Worm (Caenorhabditis elegans) whole organism, L4 larva: ENCODE measurements around the gene nucb-1.
A peak's percentile ranks its signal among the peaks of the same experiment; 100 is the strongest.

Source experiments
- F37D6.2 ChIP-seq: sonication (generic microtip); optimal IDR thresholded peaks from 2 replicates; lab custom pipeline; 2016; ENCODE audit warnings: mild to moderate bottlenecking, missing genetic modification characterization, missing compliant biosample characterization
- F44E2.7 ChIP-seq: fragments of 200-800 bp; sonication (Bioruptor generic); IDR thresholded peaks from 2 replicates; pipeline ENCODE4 v2.1.2; 2022; ENCODE audit warnings: missing genetic modification characterization, missing compliant biosample characterization
- R02D3.7 ChIP-seq: fragments of 150-350 bp; sonication (generic microtip); optimal IDR thresholded peaks from 3 replicates; lab custom pipeline; 2014; ENCODE audit warnings: missing biosample characterization, missing genetic modification characterization
- Y105C5A.15 ChIP-seq: fragments of 200-800 bp; sonication (Bioruptor generic); IDR thresholded peaks from 2 replicates; pipeline ENCODE4 v1.3.6; 2022; ENCODE audit warnings: missing genetic modification characterization, missing compliant biosample characterization
- Y75B8A.6 ChIP-seq: fragments of 200-800 bp; sonication (Bioruptor generic); IDR thresholded peaks from 2 replicates; pipeline ENCODE4 v1.3.6; 2022; ENCODE audit warnings: missing genetic modification reagents, missing genetic modification characterization, missing compliant biosample characterization
- ZK337.2 ChIP-seq: fragments of 200-800 bp; sonication (Bioruptor generic); IDR thresholded peaks from 2 replicates; pipeline ENCODE4 v1.3.6; 2022; ENCODE audit warnings: missing genetic modification reagents, missing genetic modification characterization, missing compliant biosample characterization
- aly-2 ChIP-seq: sonication (generic microtip); optimal IDR thresholded peaks from 2 replicates; lab custom pipeline; 2018; ENCODE audit warnings: missing biosample characterization, missing genetic modification characterization
- ceh-20 ChIP-seq: fragments of 200-800 bp; sonication (Bioruptor generic); IDR thresholded peaks from 2 replicates; pipeline ENCODE4 v1.3.6; 2022; ENCODE audit warnings: missing genetic modification reagents, missing genetic modification characterization, missing compliant biosample characterization
- ceh-44 ChIP-seq: fragments of 200-800 bp; sonication (Bioruptor generic); IDR thresholded peaks from 2 replicates; pipeline ENCODE4 v1.3.6; 2022; ENCODE audit warnings: missing genetic modification reagents, missing genetic modification characterization, missing compliant biosample characterization
- ceh-62 ChIP-seq: sonication (generic microtip); optimal IDR thresholded peaks from 2 replicates; lab custom pipeline; 2017; ENCODE audit warnings: missing biosample characterization, missing genetic modification characterization
- daf-12 ChIP-seq: fragments of 150-350 bp; optimal IDR thresholded peaks from 2 replicates; lab custom pipeline; 2014; ENCODE audit warnings: missing biosample characterization, missing genetic modification reagents, missing genetic modification characterization
- daf-16 ChIP-seq, 3 experiments: sonication (generic microtip); optimal IDR thresholded peaks; 2 replicates each; lab custom pipeline; 2016 to 2017; ENCODE audit warnings: missing genetic modification characterization in 3 of 3, missing genetic modification reagents in 3 of 3, mild to moderate bottlenecking in 2 of 3, missing compliant biosample characterization in 2 of 3, missing biosample characterization in 1 of 3, moderate library complexity in 1 of 3
- daf-8 ChIP-seq: fragments of 200-800 bp; sonication (Bioruptor generic); IDR thresholded peaks from 2 replicates; pipeline ENCODE4 v1.3.6; 2022; ENCODE audit warnings: missing genetic modification characterization, missing compliant biosample characterization
- dmd-6 ChIP-seq: fragments of 200-800 bp; sonication (Bioruptor generic); IDR thresholded peaks from 2 replicates; pipeline ENCODE4 v1.3.6; 2022; ENCODE audit warnings: missing genetic modification reagents, missing genetic modification characterization, missing compliant biosample characterization
- dpl-1 ChIP-seq: fragments of 150-350 bp; optimal IDR thresholded peaks from 2 replicates; lab custom pipeline; 2014; ENCODE audit warnings: missing biosample characterization, missing genetic modification reagents, missing genetic modification characterization
- duxl-1 ChIP-seq: sonication (generic microtip); optimal IDR thresholded peaks from 2 replicates; lab custom pipeline; 2016; ENCODE audit warnings: mild to moderate bottlenecking, missing genetic modification characterization, moderate library complexity, missing compliant biosample characterization; ENCODE audit not compliant: poor library complexity
- egl-43 ChIP-seq: fragments of 200-800 bp; sonication (Bioruptor generic); IDR thresholded peaks from 2 replicates; pipeline ENCODE4 v1.3.6; 2022; ENCODE audit warnings: missing genetic modification reagents, missing genetic modification characterization, missing compliant biosample characterization
- fkh-10 ChIP-seq: fragments of 150-350 bp; optimal IDR thresholded peaks from 2 replicates; lab custom pipeline; 2014; ENCODE audit warnings: missing biosample characterization, missing genetic modification reagents, missing genetic modification characterization
- gei-8 ChIP-seq: fragments of 200-800 bp; sonication (Bioruptor generic); optimal IDR thresholded peaks from 2 replicates; lab custom pipeline; 2018; ENCODE audit warnings: mild to moderate bottlenecking, missing genetic modification characterization, missing compliant biosample characterization
- hlh-30 ChIP-seq: sonication (generic microtip); optimal IDR thresholded peaks from 2 replicates; lab custom pipeline; 2017; ENCODE audit warnings: antibody characterized with exemption, mild to moderate bottlenecking, missing genetic modification characterization, missing compliant biosample characterization; ENCODE audit not compliant: insufficient read depth
- hmg-1.1 ChIP-seq: fragments of 200-800 bp; sonication (Bioruptor generic); IDR thresholded peaks from 2 replicates; pipeline ENCODE4 v1.3.6; 2022; ENCODE audit warnings: missing genetic modification reagents, missing genetic modification characterization, missing compliant biosample characterization
- lim-7 ChIP-seq: fragments of 200-800 bp; sonication (Bioruptor generic); IDR thresholded peaks from 2 replicates; pipeline ENCODE4 v1.3.6; 2022; ENCODE audit warnings: missing genetic modification characterization, missing compliant biosample characterization
- lin-1 ChIP-seq: fragments of 200-800 bp; sonication (Bioruptor generic); IDR thresholded peaks from 2 replicates; pipeline ENCODE4 v1.3.6; 2022; ENCODE audit warnings: missing genetic modification reagents, missing genetic modification characterization, missing compliant biosample characterization
- lin-13 ChIP-seq: fragments of 150-350 bp; optimal IDR thresholded peaks from 2 replicates; lab custom pipeline; 2014; ENCODE audit warnings: missing biosample characterization, missing genetic modification reagents, missing genetic modification characterization
- lin-29 ChIP-seq: fragments of 200-800 bp; sonication (Bioruptor generic); IDR thresholded peaks from 2 replicates; pipeline ENCODE4 v1.3.6; 2022; ENCODE audit warnings: missing genetic modification reagents, missing genetic modification characterization, missing compliant biosample characterization
- lsy-2 ChIP-seq, 2 experiments: fragments of 150-350 bp in 1 of 2; sonication (generic microtip) in 1 of 2; optimal IDR thresholded peaks; 2 replicates each; lab custom pipeline; 2014 to 2017; ENCODE audit warnings: missing biosample characterization in 2 of 2, missing genetic modification characterization in 2 of 2
- madf-5 ChIP-seq, 2 experiments: fragments of 200-800 bp; sonication (Bioruptor generic); IDR thresholded peaks; 2 replicates each; pipeline ENCODE4 v1.3.6; 2022; ENCODE audit warnings: missing compliant biosample characterization in 2 of 2, missing genetic modification characterization in 2 of 2
- mep-1 ChIP-seq: fragments of 150-350 bp; sonication (generic microtip); optimal IDR thresholded peaks from 3 replicates; lab custom pipeline; 2014; ENCODE audit warnings: missing biosample characterization, missing genetic modification characterization
- mes-2 ChIP-seq: sonication (generic microtip); optimal IDR thresholded peaks from 2 replicates; lab custom pipeline; 2016; ENCODE audit warnings: missing genotype, mild to moderate bottlenecking, missing genetic modification characterization, missing compliant biosample characterization; ENCODE audit not compliant: poor library complexity, severe bottlenecking
- mxl-2 ChIP-seq: fragments of 200-800 bp; sonication (Bioruptor generic); conservative IDR thresholded peaks from 2 replicates; pipeline ENCODE4 v1.3.6; 2022; ENCODE audit warnings: missing genetic modification reagents, missing genetic modification characterization, missing compliant biosample characterization
- mxl-3 ChIP-seq: fragments of 200-800 bp; sonication (Bioruptor generic); optimal IDR thresholded peaks from 2 replicates; lab custom pipeline; 2018; ENCODE audit warnings: mild to moderate bottlenecking, missing genetic modification characterization, missing compliant biosample characterization
- nhr-48 ChIP-seq: sonication (generic microtip); optimal IDR thresholded peaks from 2 replicates; lab custom pipeline; 2016; ENCODE audit warnings: mild to moderate bottlenecking, missing genetic modification characterization, missing compliant biosample characterization
- nhr-6 ChIP-seq: fragments of 150-350 bp; optimal IDR thresholded peaks from 2 replicates; lab custom pipeline; 2014; ENCODE audit warnings: missing biosample characterization, missing genetic modification characterization
- pqm-1 ChIP-seq: sonication (generic microtip); optimal IDR thresholded peaks from 2 replicates; lab custom pipeline; 2017; ENCODE audit warnings: missing biosample characterization, missing genetic modification characterization
- rbr-2 ChIP-seq: sonication (generic microtip); optimal IDR thresholded peaks from 2 replicates; lab custom pipeline; 2016; ENCODE audit warnings: missing genotype, missing genetic modification characterization, missing compliant biosample characterization
- saeg-2 ChIP-seq: fragments of 200-800 bp; sonication (Bioruptor generic); IDR thresholded peaks from 2 replicates; pipeline ENCODE4 v1.3.6; 2022; ENCODE audit warnings: missing genetic modification reagents, missing genetic modification characterization, missing compliant biosample characterization
- set-16 ChIP-seq: fragments of 200-800 bp; sonication (Bioruptor generic); IDR thresholded peaks from 2 replicates; pipeline ENCODE4 v1.3.6; 2022; ENCODE audit warnings: missing genetic modification reagents, missing genetic modification characterization, missing compliant biosample characterization
- skn-1 ChIP-seq: fragments of 150-350 bp; optimal IDR thresholded peaks from 2 replicates; lab custom pipeline; 2014; ENCODE audit warnings: missing biosample characterization, missing genetic modification characterization
- tag-97 ChIP-seq: fragments of 200-800 bp; sonication (Bioruptor generic); IDR thresholded peaks from 2 replicates; pipeline ENCODE4 v1.3.6; 2022; ENCODE audit warnings: missing genetic modification characterization, missing compliant biosample characterization
- unc-130 ChIP-seq: sonication (generic microtip); optimal IDR thresholded peaks from 2 replicates; lab custom pipeline; 2016; ENCODE audit warnings: missing genetic modification reagents, missing genetic modification characterization, missing compliant biosample characterization
- unc-39 ChIP-seq: sonication (generic microtip); optimal IDR thresholded peaks from 2 replicates; lab custom pipeline; 2017; ENCODE audit warnings: missing biosample characterization, missing genetic modification characterization
- unc-62 ChIP-seq, 3 experiments: fragments of 150-350 bp in 1 of 3; sonication (generic microtip); optimal IDR thresholded peaks in 2 of 3; peaks in 1 of 3; 1 replicate in 1 of 3; 2 replicates in 2 of 3; lab custom pipeline; 2014 to 2017; ENCODE audit warnings: missing biosample characterization in 3 of 3, missing genetic modification characterization in 3 of 3, missing genetic modification reagents in 3 of 3, missing genotype in 1 of 3
- zip-2 ChIP-seq: fragments of 150-350 bp; optimal IDR thresholded peaks from 2 replicates; lab custom pipeline; 2014; ENCODE audit warnings: missing biosample characterization, missing genetic modification characterization

Gene nucb-1

DNA sequence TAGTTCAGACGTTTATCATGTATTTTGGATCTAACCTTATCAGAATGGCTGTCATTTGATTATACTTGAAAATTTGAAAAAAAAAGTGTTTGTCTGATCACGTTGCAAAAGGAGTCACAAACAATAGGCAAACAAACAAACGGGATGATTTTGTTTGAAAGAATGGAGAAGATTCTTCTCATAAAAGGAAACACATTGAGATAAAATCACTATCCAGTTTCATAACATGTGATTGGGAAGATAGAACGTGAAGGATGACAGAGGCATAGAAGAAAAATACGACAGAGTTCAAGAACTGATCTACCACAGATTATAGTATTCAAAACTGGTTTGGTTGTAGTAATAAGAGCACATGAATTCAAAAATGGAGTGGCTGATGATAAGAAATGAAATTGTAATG is 21.3 kb downstream of the nucb-1 start, which contains the start of gene F44A6.5 (continued):
- TF ChIP-seq F44E2.7 (GFP tag; lab: Robert Waterston, UW): no peak
- TF ChIP-seq ceh-44 (GFP tag; lab: Robert Waterston, UW): no peak
- TF ChIP-seq ceh-62 (tag; lab: Kevin White, UChicago): no peak
- TF ChIP-seq mes-2 (tag; lab: Kevin White, UChicago): no peak
- TF ChIP-seq R02D3.7 (tag; lab: Kevin White, UChicago): no peak
- TF ChIP-seq duxl-1: no peak
- TF ChIP-seq F37D6.2 (tag; lab: Kevin White, UChicago): no peak
- peak; percentile 20 for TF ChIP-seq mxl-3 (GFP tag; lab: Kevin White, UChicago)
- no peak for TF ChIP-seq gei-8 (GFP tag; lab: Kevin White, UChicago)
- TF ChIP-seq unc-130: no peak
- TF ChIP-seq ceh-20 (GFP tag; lab: Robert Waterston, UW): no peak
- no peak for TF ChIP-seq ZK337.2 (GFP tag; lab: Robert Waterston, UW)
- TF ChIP-seq Y75B8A.6 (GFP tag; lab: Robert Waterston, UW): no peak
- no peak for TF ChIP-seq daf-8
- TF ChIP-seq pqm-1 (tag; lab: Kevin White, UChicago): no peak
- TF ChIP-seq zip-2: no peak
- TF ChIP-seq Y105C5A.15 (GFP tag; lab: Robert Waterston, UW): no peak
- TF ChIP-seq, all 104 proteins: peak for 22

DNA sequence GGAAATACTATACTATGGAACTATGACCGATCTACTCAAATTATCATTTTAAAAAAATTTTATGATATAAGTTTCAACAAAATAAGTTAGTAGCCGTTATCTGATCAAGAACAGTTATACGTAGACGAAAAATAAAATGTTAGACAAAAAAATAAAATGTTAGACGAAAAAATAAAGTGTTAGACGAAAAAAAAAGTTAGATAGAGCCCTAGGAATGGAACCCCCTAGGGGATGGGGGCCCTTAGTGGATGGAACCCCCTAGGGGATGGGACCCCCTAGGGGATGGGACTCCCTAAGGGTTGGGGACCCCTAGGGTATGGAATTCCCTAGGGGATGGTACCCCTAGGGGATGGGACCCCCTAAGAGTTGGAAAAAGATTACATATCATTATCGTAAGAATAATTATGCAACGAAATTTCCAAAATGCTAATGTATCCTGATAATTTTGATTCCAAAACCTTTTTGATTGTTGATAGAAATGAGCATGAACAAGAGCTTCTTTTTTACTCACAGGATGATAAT is 21.7 kb downstream of the nucb-1 start:
- TF ChIP-seq daf-8 (no peak), aly-2 (no peak), set-16 (GFP tag; lab: Robert Waterston, UW) (peak; percentile 41), lin-13 (GFP tag; lab: Kevin White, UChicago) (no peak), nhr-6 (no peak), egl-43 (GFP tag; lab: Robert Waterston, UW) (peak; percentile 22; the same call in 1 of the 2 replicates), lim-7 (GFP tag; lab: Robert Waterston, UW) (no peak), dmd-6 (GFP tag; lab: Robert Waterston, UW) (no peak), hmg-1.1 (GFP tag; lab: Robert Waterston, UW) (no peak), mep-1 (tag; lab: Kevin White, UChicago) (no peak), tag-97 (GFP tag; lab: Robert Waterston, UW) (peak; percentile 70; the same call in 1 of the 2 replicates)

DNA sequence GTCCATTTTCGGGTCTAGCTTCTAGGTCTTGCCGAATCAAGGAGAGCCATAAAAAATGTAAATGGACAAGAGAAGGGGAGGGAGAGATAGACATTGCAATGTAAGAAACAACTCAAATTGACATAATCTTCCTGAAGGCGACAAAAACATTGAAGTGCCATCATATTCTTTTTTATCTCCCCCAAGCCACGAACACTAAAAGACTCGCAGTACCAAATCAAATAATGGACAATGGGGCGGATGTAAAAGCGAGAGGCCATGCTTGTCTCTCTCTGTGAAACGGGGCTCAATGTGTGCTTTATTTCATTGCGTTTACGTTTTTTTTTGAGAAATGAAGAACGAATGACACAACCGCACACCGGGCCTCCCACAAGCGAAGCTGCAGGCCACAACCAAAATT is 28.3 kb downstream of the nucb-1 start:
- TF ChIP-seq madf-5 (GFP tag; IDR thresholded peaks at IDR 0.05; lab: Robert Waterston, UW): no peak
- peak; percentile 68 for TF ChIP-seq fkh-10
- TF ChIP-seq zip-2: no peak

DNA sequence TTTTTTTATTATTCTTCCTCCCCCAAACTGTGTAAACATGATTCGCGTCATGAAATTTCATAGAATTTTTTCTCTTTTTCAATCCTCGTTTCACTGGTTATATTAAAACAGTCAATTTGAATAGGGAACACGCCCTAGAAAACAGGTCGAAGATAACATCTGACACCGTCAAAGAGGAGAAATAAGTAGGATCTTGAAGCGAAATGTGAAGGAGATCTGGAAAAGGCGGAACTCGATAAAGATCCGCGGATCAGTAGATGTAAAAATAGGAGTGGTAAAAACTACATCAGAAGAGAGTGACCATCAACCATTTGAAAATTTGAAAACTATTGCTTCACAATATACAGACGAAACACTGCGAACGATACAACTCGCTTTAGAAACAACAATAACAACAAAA is 29.7 kb downstream of the nucb-1 start:
- TF ChIP-seq rbr-2 (no peak), lin-1 (no peak), mxl-3 (GFP tag; lab: Kevin White, UChicago) (no peak), F44E2.7 (GFP tag; lab: Robert Waterston, UW) (no peak), unc-39 (tag; lab: Kevin White, UChicago) (no peak), dpl-1 (GFP tag; lab: Kevin White, UChicago) (no peak), madf-5 (GFP tag; IDR thresholded peaks at IDR 0.05; lab: Robert Waterston, UW) (no peak), unc-130 (no peak), skn-1 (no peak)

DNA sequence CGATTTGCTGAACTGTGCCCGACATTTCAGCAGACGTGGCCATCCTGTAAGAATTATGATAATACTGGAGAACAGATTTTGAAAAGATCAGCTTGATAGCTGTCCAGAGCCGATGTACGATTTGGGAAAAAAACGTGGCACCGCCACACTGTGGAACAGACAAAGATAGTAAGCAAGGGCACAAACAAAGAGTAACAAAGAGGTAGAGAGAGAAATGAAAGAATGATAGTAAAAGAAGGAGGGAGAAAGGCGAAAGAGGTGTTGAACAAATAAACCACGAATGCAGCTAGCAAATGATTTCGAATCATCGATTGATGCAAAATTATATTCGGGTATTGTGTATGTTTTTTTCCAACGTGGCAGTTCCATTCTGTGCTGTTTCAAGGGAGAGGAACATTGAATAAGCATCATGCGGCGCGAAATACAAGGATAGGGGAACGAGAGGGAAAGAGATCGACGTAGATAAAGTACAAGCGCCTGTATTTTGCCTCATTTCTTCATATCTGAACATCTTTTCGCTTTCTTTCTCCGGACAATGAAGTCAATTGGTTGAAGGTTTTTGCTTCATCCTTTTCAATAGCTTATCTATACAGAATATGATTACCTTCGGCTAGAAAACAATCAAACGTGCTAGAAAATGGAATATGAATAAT is 30.7 kb downstream of the nucb-1 start, which contains the start of gene C14H10.3:
TSS of gene C14H10.3 (minus strand) at position 44 of the 653 bp plus-strand sequence.
- no peak for TF ChIP-seq daf-16 (GFP tag; optimal IDR thresholded peaks at IDR 0.05; lab: Kevin White, UChicago)
- peak; percentile 65 for TF ChIP-seq daf-16 (tag; optimal IDR thresholded peaks at IDR 0.05; lab: Kevin White, UChicago)
- TF ChIP-seq unc-62 (GFP tag; optimal IDR thresholded peaks at IDR 0.05 in 1 of 2; lab: Kevin White, UChicago): peak in 1 of 2 experiments; percentile 28
- TF ChIP-seq unc-62 (tag; optimal IDR thresholded peaks at IDR 0.05; lab: Kevin White, UChicago): no peak
- no peak for TF ChIP-seq nhr-48 (tag; lab: Kevin White, UChicago)
- TF ChIP-seq lin-13 (GFP tag; lab: Kevin White, UChicago): no peak
- no peak for TF ChIP-seq saeg-2 (GFP tag; lab: Robert Waterston, UW)
- TF ChIP-seq hlh-30: no peak
- no peak for TF ChIP-seq F37D6.2 (tag; lab: Kevin White, UChicago)
- TF ChIP-seq lin-29: no peak
- TF ChIP-seq mxl-2 (GFP tag; lab: Robert Waterston, UW): no peak
- no peak for TF ChIP-seq lsy-2 (tag; optimal IDR thresholded peaks at IDR 0.05; lab: Kevin White, UChicago)
- TF ChIP-seq dmd-6 (GFP tag; lab: Robert Waterston, UW): no peak
- no peak for TF ChIP-seq dpl-1 (GFP tag; lab: Kevin White, UChicago)
- TF ChIP-seq daf-12: no peak
